Fruit fly (Drosophila melanogaster) whole organism, prepupa: Measurements from ENCODE around the gene CG14270.
A peak's percentile ranks its signal among the peaks of the same experiment; 100 is the strongest.

ENCODE experiments used
- Blimp-1 ChIP-seq: fragments of 200-800 bp; sonication (Bioruptor generic); optimal IDR thresholded peaks from 3 replicates; lab custom pipeline; 2017; ENCODE audit warnings: missing biosample characterization, missing genetic modification characterization, mild to moderate bottlenecking, moderate library complexity, missing genetic modification reagents
- CG10669 ChIP-seq: fragments of 200-800 bp; sonication (Bioruptor generic); optimal IDR thresholded peaks from 3 replicates; lab custom pipeline; 2018; ENCODE audit warnings: missing biosample characterization, mild to moderate bottlenecking, missing genetic modification characterization, moderate library complexity
- CG11762 ChIP-seq: fragments of 200-800 bp; sonication (Bioruptor generic); optimal IDR thresholded peaks from 3 replicates; lab custom pipeline; 2016; ENCODE audit warnings: missing biosample characterization, missing genetic modification characterization; ENCODE audit not compliant: insufficient read depth
- CG11902 ChIP-seq: fragments of 200-800 bp; sonication (Bioruptor generic); optimal IDR thresholded peaks from 3 replicates; lab custom pipeline; 2016; ENCODE audit warnings: missing biosample characterization, missing genetic modification characterization
- CG15336 ChIP-seq: fragments of 200-800 bp; sonication (Bioruptor generic); IDR thresholded peaks from 2 replicates; pipeline ENCODE4 v1.3.6; 2022; ENCODE audit warnings: missing biosample characterization, missing genetic modification characterization
- CG1621 ChIP-seq: fragments of 200-800 bp; sonication (Bioruptor generic); optimal IDR thresholded peaks from 3 replicates; lab custom pipeline; 2018; ENCODE audit warnings: missing biosample characterization, mild to moderate bottlenecking, missing genetic modification characterization
- CG16779 ChIP-seq: fragments of 200-800 bp; sonication (Bioruptor generic); optimal IDR thresholded peaks from 3 replicates; lab custom pipeline; 2017; ENCODE audit warnings: missing biosample characterization, mild to moderate bottlenecking, missing genetic modification characterization
- CG3032 ChIP-seq: fragments of 200-800 bp; optimal IDR thresholded peaks from 2 replicates; lab custom pipeline; 2019; ENCODE audit warnings: missing biosample characterization, mild to moderate bottlenecking, missing genetic modification characterization, moderate library complexity
- CG31627 ChIP-seq: fragments of 200-800 bp; sonication (Bioruptor generic); optimal IDR thresholded peaks from 3 replicates; lab custom pipeline; 2016; ENCODE audit warnings: missing biosample characterization, missing genetic modification characterization
- CG34406 ChIP-seq: fragments of 200-800 bp; sonication (Bioruptor generic); optimal IDR thresholded peaks from 3 replicates; lab custom pipeline; 2016; ENCODE audit warnings: missing biosample characterization, missing genetic modification characterization
- CG3919 ChIP-seq: fragments of 200-800 bp; sonication (Bioruptor generic); optimal IDR thresholded peaks from 3 replicates; lab custom pipeline; 2016; ENCODE audit warnings: missing biosample characterization, missing genetic modification characterization
- CG6276 ChIP-seq: fragments of 200-800 bp; sonication (Bioruptor generic); optimal IDR thresholded peaks from 2 replicates; lab custom pipeline; 2017; ENCODE audit warnings: missing biosample characterization, mild to moderate bottlenecking, missing genetic modification characterization
- CG6854 ChIP-seq: fragments of 200-800 bp; sonication (Bioruptor generic); optimal IDR thresholded peaks from 2 replicates; lab custom pipeline; 2017; ENCODE audit warnings: missing biosample characterization, mild to moderate bottlenecking, missing genetic modification characterization
- CG7368 ChIP-seq: fragments of 200-800 bp; sonication (Bioruptor generic); optimal IDR thresholded peaks from 3 replicates; lab custom pipeline; 2016; ENCODE audit warnings: missing biosample characterization, missing genetic modification characterization
- CG8119 ChIP-seq: fragments of 200-800 bp; sonication (Bioruptor generic); IDR thresholded peaks from 3 replicates; pipeline ENCODE4 v1.3.6; 2022; ENCODE audit warnings: missing biosample characterization, missing genetic modification characterization
- CG8319 ChIP-seq: fragments of 200-800 bp; sonication (Bioruptor generic); optimal IDR thresholded peaks from 3 replicates; lab custom pipeline; 2016; ENCODE audit warnings: missing biosample characterization, missing genetic modification characterization
- CG8632 ChIP-seq: fragments of 200-800 bp; sonication (Bioruptor generic); optimal IDR thresholded peaks from 3 replicates; lab custom pipeline; 2016; ENCODE audit warnings: missing biosample characterization, missing genetic modification characterization
- CG9139 ChIP-seq: fragments of 200-800 bp; sonication (Bioruptor generic); optimal IDR thresholded peaks from 3 replicates; lab custom pipeline; 2017; ENCODE audit warnings: missing biosample characterization, mild to moderate bottlenecking, missing genetic modification characterization
- Eip75B ChIP-seq: fragments of 200-800 bp; sonication (Bioruptor generic); optimal IDR thresholded peaks from 3 replicates; lab custom pipeline; 2016; ENCODE audit warnings: missing biosample characterization, missing genetic modification characterization
- Eip78C ChIP-seq: fragments of 200-800 bp; sonication (Bioruptor generic); peaks from one replicate; lab custom pipeline; 2016; ENCODE audit warnings: missing biosample characterization, missing genetic modification characterization
- Eip93F ChIP-seq: fragments of 200-800 bp; sonication (Bioruptor generic); optimal IDR thresholded peaks from 2 replicates; lab custom pipeline; 2016; ENCODE audit warnings: missing biosample characterization, mild to moderate bottlenecking, missing genetic modification characterization
- Ets21C ChIP-seq: fragments of 200-800 bp; sonication (Bioruptor generic); optimal IDR thresholded peaks from 3 replicates; lab custom pipeline; 2016; ENCODE audit warnings: missing biosample characterization, missing genetic modification characterization
- Ets96B ChIP-seq: fragments of 200-800 bp; optimal IDR thresholded peaks from 2 replicates; lab custom pipeline; 2019; ENCODE audit warnings: missing biosample characterization, mild to moderate bottlenecking, missing genetic modification characterization, moderate library complexity
- Gug ChIP-seq: fragments of 200-800 bp; sonication (Bioruptor generic); IDR thresholded peaks from 2 replicates; pipeline ENCODE4 v1.3.6; 2022; ENCODE audit warnings: missing biosample characterization, missing genetic modification characterization
- Hr38 ChIP-seq: sonication (Bioruptor generic); optimal IDR thresholded peaks from 2 replicates; lab custom pipeline; 2016; ENCODE audit warnings: missing biosample characterization, missing genetic modification characterization
- Hr4 ChIP-seq: fragments of 200-800 bp; sonication (Bioruptor generic); optimal IDR thresholded peaks from 3 replicates; lab custom pipeline; 2016; ENCODE audit warnings: missing biosample characterization, missing genetic modification characterization
- Lpt ChIP-seq: fragments of 200-800 bp; sonication (Bioruptor generic); optimal IDR thresholded peaks from 3 replicates; lab custom pipeline; 2016; ENCODE audit warnings: missing biosample characterization, missing genetic modification characterization
- OdsH ChIP-seq: fragments of 200-800 bp; sonication (Bioruptor generic); optimal IDR thresholded peaks from 3 replicates; lab custom pipeline; 2016; ENCODE audit warnings: missing biosample characterization, missing genetic modification characterization
- Sox102F ChIP-seq: fragments of 200-800 bp; sonication (Bioruptor generic); optimal IDR thresholded peaks from 2 replicates; lab custom pipeline; 2016; ENCODE audit warnings: missing biosample characterization, mild to moderate bottlenecking, missing genetic modification characterization
- achi ChIP-seq: fragments of 200-800 bp; sonication (Bioruptor generic); optimal IDR thresholded peaks from 3 replicates; lab custom pipeline; 2016; ENCODE audit warnings: missing biosample characterization, missing genetic modification characterization
- acj6 ChIP-seq: fragments of 200-800 bp; sonication (Bioruptor generic); optimal IDR thresholded peaks from 3 replicates; lab custom pipeline; 2016; ENCODE audit warnings: missing biosample characterization, missing genetic modification characterization
- dsx ChIP-seq: fragments of 200-800 bp; optimal IDR thresholded peaks from 3 replicates; lab custom pipeline; 2019; ENCODE audit warnings: missing biosample characterization, mild to moderate bottlenecking, missing genetic modification characterization, moderate library complexity; ENCODE audit not compliant: poor library complexity, severe bottlenecking
- esn ChIP-seq: fragments of 200-800 bp; sonication (Bioruptor generic); optimal IDR thresholded peaks from 2 replicates; lab custom pipeline; 2016; ENCODE audit warnings: missing biosample characterization, mild to moderate bottlenecking, missing genetic modification characterization, moderate library complexity
- fd59A ChIP-seq: fragments of 200-800 bp; sonication (Bioruptor generic); optimal IDR thresholded peaks from 2 replicates; lab custom pipeline; 2017; ENCODE audit warnings: missing biosample characterization, mild to moderate bottlenecking, missing genetic modification characterization, missing genetic modification reagents
- fkh ChIP-seq: fragments of 200-800 bp; sonication (Bioruptor generic); optimal IDR thresholded peaks from 3 replicates; lab custom pipeline; 2017; ENCODE audit warnings: missing biosample characterization, mild to moderate bottlenecking, missing genetic modification characterization, moderate library complexity
- pdm3 ChIP-seq: fragments of 200-800 bp; sonication (Bioruptor generic); optimal IDR thresholded peaks from 3 replicates; lab custom pipeline; 2016; ENCODE audit warnings: missing biosample characterization, missing genetic modification characterization
- salr ChIP-seq, 2 experiments: fragments of 200-800 bp; sonication (Bioruptor generic); optimal IDR thresholded peaks; 3 replicates each; lab custom pipeline; 2016 to 2018; ENCODE audit warnings: missing biosample characterization in 2 of 2, missing genetic modification characterization in 2 of 2, mild to moderate bottlenecking in 1 of 2
- spab ChIP-seq: fragments of 200-800 bp; sonication (Bioruptor generic); optimal IDR thresholded peaks from 2 replicates; lab custom pipeline; 2017; ENCODE audit warnings: missing biosample characterization, mild to moderate bottlenecking, missing genetic modification characterization, missing genetic modification reagents
- ss ChIP-seq, 2 experiments: fragments of 200-800 bp; sonication (Bioruptor generic); optimal IDR thresholded peaks; 2 replicates in 1 of 2; 3 replicates in 1 of 2; lab custom pipeline; 2017 to 2018; ENCODE audit warnings: mild to moderate bottlenecking in 2 of 2, missing biosample characterization in 2 of 2, missing genetic modification characterization in 2 of 2, moderate library complexity in 1 of 2
- svp ChIP-seq: fragments of 200-800 bp; sonication (Bioruptor generic); peaks from one replicate; lab custom pipeline; 2016; ENCODE audit warnings: missing biosample characterization, missing genetic modification characterization
- topi ChIP-seq: fragments of 200-800 bp; sonication (Bioruptor generic); optimal IDR thresholded peaks from 3 replicates; lab custom pipeline; 2016; ENCODE audit warnings: missing biosample characterization, missing genetic modification characterization
- vri ChIP-seq: fragments of 200-800 bp; sonication (Bioruptor generic); optimal IDR thresholded peaks from 3 replicates; lab custom pipeline; 2016; ENCODE audit warnings: missing biosample characterization, mild to moderate bottlenecking, missing genetic modification characterization

Gene CG14270

dm6 chrX:3451916-3452315, 33.3 kb downstream of the CG14270 start (continued):
- TF ChIP-seq acj6 (GFP tag; lab: Kevin White, UChicago) = no peak
- TF ChIP-seq Ets96B = no peak
- TF ChIP-seq topi (GFP tag; lab: Kevin White, UChicago) = no peak
- TF ChIP-seq CG8632 = no peak
- no peak for TF ChIP-seq CG11902 (GFP tag; lab: Kevin White, UChicago)
- peak; percentile 4 for TF ChIP-seq CG3919 (GFP tag; lab: Kevin White, UChicago)
- TF ChIP-seq CG10669 (GFP tag; lab: Kevin White, UChicago) = no peak
- TF ChIP-seq achi (GFP tag; lab: Kevin White, UChicago) = no peak
- peak; percentile 37; the same call in 2 of the 3 replicates for TF ChIP-seq CG8119 (GFP tag; lab: Robert Waterston, UW)
- no peak for TF ChIP-seq CG7368 (GFP tag; lab: Kevin White, UChicago)
- no peak for TF ChIP-seq CG16779 (tag; lab: Kevin White, UChicago)

DNA sequence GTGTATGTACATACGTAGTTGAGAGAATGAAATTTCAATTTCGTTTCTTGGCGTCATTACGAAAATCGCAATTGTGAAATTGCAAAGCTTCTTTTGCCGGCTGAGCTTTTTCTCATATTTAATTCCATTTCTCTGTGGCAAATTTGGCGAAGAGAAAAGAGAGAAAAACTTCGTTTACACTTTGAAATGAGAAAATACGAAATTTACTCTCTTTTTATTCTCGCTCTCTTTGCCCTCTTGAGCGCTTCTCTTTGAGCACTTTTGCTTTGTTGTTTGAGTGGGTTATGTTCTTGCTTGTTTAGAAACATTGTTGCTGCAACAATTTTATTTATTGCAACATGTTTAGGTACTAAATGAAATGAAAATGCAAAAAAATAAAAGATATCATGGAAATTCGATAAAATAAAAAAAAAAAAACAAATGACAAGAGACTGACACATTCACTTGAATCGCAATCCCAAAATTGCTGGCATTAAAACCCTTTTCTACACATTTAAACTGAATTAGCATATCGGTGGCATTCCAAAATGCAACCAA, 33.9 kb downstream of the CG14270 start:
- TF ChIP-seq CG6276 (no peak), CG6854 (GFP tag; lab: Kevin White, UChicago) (peak; percentile 8), CG34406 (GFP tag; lab: Kevin White, UChicago) (no peak), CG15336 (GFP tag; lab: Robert Waterston, UW) (peak; percentile 17; the same call in 1 of the 2 replicates), CG9139 (GFP tag; lab: Kevin White, UChicago) (no peak), Ets96B (no peak), Hr4 (GFP tag; lab: Kevin White, UChicago) (no peak)
- TF ChIP-seq, all 60 proteins: peak for 2

dm6 chrX:3448893-3449394, 36.2 kb downstream of the CG14270 start, which contains the start of gene CG12535:
TSS of gene CG12535 (minus strand) at chrX:3448943.
- TF ChIP-seq Eip93F (GFP tag; lab: Kevin White, UChicago) = no peak
- TF ChIP-seq svp (GFP tag; lab: Kevin White, UChicago) = peak; percentile 62
- TF ChIP-seq CG8319 (GFP tag; lab: Kevin White, UChicago) = no peak
- TF ChIP-seq Sox102F (GFP tag; lab: Kevin White, UChicago) = no peak
- no peak for TF ChIP-seq Blimp-1 (GFP tag; lab: Kevin White, UChicago)
- TF ChIP-seq, all 60 proteins: peak for 1

DNA sequence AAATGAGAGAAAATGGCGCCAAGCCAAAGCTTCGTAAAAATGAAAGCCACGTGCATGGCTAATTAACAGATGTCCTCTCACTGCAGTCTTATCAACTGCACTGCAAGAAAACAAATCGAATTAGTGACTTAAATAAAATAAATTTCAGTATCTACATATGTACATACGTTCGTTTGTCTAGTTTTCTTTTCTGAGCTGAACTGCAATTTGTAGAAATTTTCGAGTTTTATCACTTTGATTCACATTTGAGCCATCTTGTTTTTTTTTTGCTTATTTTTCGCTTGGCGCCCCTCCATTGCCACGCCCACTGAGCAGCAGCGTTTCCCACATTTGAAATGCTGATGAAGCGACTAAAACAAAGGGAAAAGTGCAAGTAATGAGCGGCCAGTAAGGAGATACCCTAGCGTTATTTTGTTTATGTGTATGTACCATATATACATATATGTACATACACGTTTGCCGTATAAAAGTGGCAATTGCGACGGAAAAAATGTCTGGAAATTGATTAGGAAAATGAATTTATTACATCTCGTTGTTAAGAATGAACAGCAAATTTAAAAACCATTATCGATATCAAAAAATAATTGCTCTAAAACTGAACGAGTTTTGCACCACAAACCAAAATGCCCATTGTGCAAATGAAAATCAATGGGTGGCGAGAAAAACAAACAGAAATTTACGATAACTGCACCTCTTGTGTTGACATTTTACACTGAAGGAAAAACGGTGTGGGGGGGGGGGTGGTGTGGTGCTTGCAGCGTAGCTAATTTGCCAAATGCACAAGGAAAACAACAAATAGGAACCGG, 37.3 kb downstream of the CG14270 start:
- TF ChIP-seq Sox102F (GFP tag; lab: Kevin White, UChicago) = no peak
- peak; percentile 27 for TF ChIP-seq CG34406 (GFP tag; lab: Kevin White, UChicago)
- TF ChIP-seq CG3919 (GFP tag; lab: Kevin White, UChicago) = peak; percentile 18
- no peak for TF ChIP-seq acj6 (GFP tag; lab: Kevin White, UChicago)
- peak; percentile 12 for TF ChIP-seq CG10669 (GFP tag; lab: Kevin White, UChicago)
- no peak for TF ChIP-seq spab
- TF ChIP-seq ss (GFP tag; optimal IDR thresholded peaks at IDR 0.05; lab: Kevin White, UChicago) = no peak
- no peak for TF ChIP-seq dsx (GFP tag; lab: Kevin White, UChicago)
- TF ChIP-seq salr (GFP tag; optimal IDR thresholded peaks at IDR 0.05; lab: Kevin White, UChicago) = peak in 1 of 2 experiments; percentile 46
- TF ChIP-seq CG11902 (GFP tag; lab: Kevin White, UChicago) = peak; percentile 22
- TF ChIP-seq fkh (GFP tag; lab: Kevin White, UChicago) = no peak
- no peak for TF ChIP-seq fd59A (GFP tag; lab: Kevin White, UChicago)
- TF ChIP-seq OdsH = peak; percentile 25
- peak; percentile 49 for TF ChIP-seq CG8119 (GFP tag; lab: Robert Waterston, UW)
- TF ChIP-seq CG31627 = peak; percentile 34
- no peak for TF ChIP-seq CG1621
- TF ChIP-seq Eip78C (GFP tag; lab: Kevin White, UChicago) = peak; percentile 66
- TF ChIP-seq CG16779 (tag; lab: Kevin White, UChicago) = no peak
- TF ChIP-seq CG3032 = no peak
- TF ChIP-seq pdm3 = no peak
- TF ChIP-seq Eip75B (GFP tag; lab: Kevin White, UChicago) = no peak
- no peak for TF ChIP-seq Hr38 (GFP tag; lab: Kevin White, UChicago)
- no peak for TF ChIP-seq vri (GFP tag; lab: Kevin White, UChicago)
- no peak for TF ChIP-seq Lpt (GFP tag; lab: Kevin White, UChicago)
- TF ChIP-seq CG11762 (GFP tag; lab: Kevin White, UChicago) = peak; percentile 10
- TF ChIP-seq Ets21C (GFP tag; lab: Kevin White, UChicago) = no peak
- TF ChIP-seq Gug (GFP tag; lab: Robert Waterston, UW) = peak; percentile 55
- TF ChIP-seq esn (GFP tag; lab: Kevin White, UChicago) = peak; percentile 36
